Worm (Caenorhabditis elegans): ENCODE measurements around the gene Y47D3A.34.

Gene Y47D3A.34

ce11 chrIII:11234742-11235141 lies at the start of gene Y47D3A.34:
Gene Y47D3A.34, minus strand, starts transcription at chrIII:11234861.
- TF ChIP-seq unc-62 (GFP tag; optimal IDR thresholded peaks at IDR 0.05): no peak

DNA sequence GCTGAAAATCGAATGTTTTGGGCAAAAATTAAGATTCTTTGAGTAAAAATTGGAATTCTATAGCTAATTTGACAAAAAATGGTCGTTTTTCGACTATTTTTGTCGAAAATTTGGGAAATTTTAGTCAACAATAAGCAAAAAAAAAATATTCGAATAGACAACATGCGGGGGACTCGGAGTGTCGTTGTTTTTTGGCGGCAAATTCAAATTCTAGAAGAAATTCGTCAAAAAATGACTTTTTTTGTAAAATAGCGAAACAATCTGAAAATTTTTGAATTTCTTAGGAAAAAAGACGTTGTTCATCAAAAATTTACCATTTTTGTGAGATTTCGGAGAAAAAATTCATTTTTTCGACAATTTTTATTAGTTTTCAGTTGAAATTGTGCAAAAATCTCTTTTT lies 49.0 kb upstream of the Y47D3A.34 start:
- no peak for TF ChIP-seq unc-62 (GFP tag; optimal IDR thresholded peaks at IDR 0.05)

DNA sequence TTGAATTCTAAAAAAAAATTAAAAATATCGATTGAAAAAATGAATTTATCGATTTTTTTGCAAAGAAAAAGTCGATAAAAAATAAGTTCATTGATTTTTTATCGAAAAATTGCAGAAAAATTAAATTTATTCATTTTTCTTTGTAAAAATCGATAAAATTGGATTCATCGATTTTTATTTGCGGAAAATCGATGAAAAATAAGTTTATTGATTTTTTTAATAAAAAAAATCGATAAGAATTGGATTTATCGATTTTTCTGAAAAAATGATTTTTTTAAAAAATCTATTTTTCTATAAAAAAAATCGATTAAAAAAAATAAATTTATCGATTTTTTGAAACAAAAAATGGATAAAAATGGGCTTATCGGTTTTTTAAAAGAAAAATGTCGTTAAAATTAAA lies 45.3 kb upstream of the Y47D3A.34 start:
- no peak for TF ChIP-seq unc-62 (GFP tag; optimal IDR thresholded peaks at IDR 0.05)

- TF ChIP-seq unc-62 (GFP tag; optimal IDR thresholded peaks at IDR 0.05): no peak
Measured at ce11 chrIII:11278817-11279216, 44.2 kb upstream of the Y47D3A.34 start, which contains the start of gene Y47D3A.21. Gene Y47D3A.21, minus strand, starts transcription at chrIII:11278917.

DNA sequence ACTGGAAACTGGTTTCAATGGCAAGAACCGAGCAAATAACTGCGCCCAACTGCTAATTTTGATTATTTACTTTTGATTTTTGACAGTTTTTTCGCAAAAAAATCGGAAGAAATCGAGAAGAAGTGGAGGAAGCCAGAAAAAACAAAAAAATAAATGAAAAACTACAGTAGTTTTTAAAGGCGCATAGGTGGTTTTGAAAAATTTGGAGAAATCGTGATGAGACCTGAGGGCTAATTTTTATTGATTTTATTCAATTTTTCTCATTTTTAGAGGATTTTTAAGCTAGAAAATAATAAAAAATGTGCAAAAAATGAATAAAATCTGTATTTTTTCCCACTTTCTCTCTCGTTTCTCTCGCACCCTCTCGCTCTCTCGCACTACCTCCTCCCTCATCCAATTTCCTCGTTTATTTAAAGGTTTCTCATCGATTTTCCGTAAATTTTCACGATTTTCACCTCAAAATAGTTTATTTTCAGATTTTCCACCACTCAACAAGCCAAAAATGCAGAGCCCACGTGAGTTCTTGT lies 40.0 kb upstream of the Y47D3A.34 start, which contains the start of gene Y47D3A.20:
Y47D3A.20 (plus strand) TSS at position 477 of the 527 bp plus-strand sequence.
- TF ChIP-seq unc-62 (GFP tag; optimal IDR thresholded peaks at IDR 0.05): no peak

- TF ChIP-seq unc-62 (GFP tag; optimal IDR thresholded peaks at IDR 0.05): no peak
Measured at ce11 chrIII:11270795-11271194, 36.1 kb upstream of the Y47D3A.34 start, which contains the start of gene obr-1. Gene obr-1, minus strand, starts transcription at chrIII:11270895.

ce11 chrIII:11269206-11269605 lies 34.5 kb upstream of the Y47D3A.34 start:
- TF ChIP-seq unc-62 (GFP tag; optimal IDR thresholded peaks at IDR 0.05): no peak

- no peak for TF ChIP-seq unc-62 (GFP tag; optimal IDR thresholded peaks at IDR 0.05)
Measured at ce11 chrIII:11268532-11268931, 33.9 kb upstream of the Y47D3A.34 start.

DNA sequence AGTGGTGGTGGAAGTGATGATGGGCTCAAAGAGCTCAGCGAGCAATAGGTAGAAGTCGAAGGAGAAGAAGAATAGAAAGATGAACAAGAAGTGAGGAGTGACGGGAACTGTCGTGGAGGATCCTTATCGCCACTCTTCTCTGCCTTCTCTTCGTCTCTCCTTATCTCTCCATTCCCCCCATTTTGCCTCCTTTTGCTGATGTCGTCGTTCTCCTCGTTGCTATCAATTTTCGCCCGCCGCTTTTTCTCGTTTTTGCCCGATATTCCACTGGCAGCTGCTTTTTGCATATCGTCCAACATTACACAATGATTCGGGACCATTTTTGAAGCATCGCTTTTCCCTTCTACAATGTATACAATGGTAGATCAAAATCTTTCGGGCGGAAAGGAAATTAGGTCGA lies 32.7 kb upstream of the Y47D3A.34 start:
- TF ChIP-seq unc-62 (GFP tag; optimal IDR thresholded peaks at IDR 0.05): no peak

ce11 chrIII:11262089-11262488 lies 27.4 kb upstream of the Y47D3A.34 start:
- TF ChIP-seq unc-62 (GFP tag; optimal IDR thresholded peaks at IDR 0.05): no peak

DNA sequence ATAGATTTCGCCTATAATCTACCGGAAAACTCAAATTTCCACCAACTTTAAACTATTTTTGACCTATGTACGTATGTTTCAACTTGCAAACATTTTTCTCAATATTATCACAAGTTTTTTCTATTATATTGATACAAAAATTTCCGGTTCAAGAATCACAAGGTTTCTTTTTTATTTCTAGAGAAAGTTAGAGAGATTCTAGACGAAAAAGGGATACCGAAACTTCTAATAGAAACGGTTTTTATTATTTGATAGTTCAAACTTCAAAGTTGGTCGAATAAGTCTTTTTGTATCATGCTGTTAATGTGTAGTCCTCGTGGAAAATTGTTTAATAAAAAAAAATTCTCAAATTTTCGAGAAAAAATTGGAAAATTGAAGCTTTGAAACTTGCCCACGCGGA lies 20.4 kb upstream of the Y47D3A.34 start:
- no peak for TF ChIP-seq unc-62 (GFP tag; optimal IDR thresholded peaks at IDR 0.05)

DNA sequence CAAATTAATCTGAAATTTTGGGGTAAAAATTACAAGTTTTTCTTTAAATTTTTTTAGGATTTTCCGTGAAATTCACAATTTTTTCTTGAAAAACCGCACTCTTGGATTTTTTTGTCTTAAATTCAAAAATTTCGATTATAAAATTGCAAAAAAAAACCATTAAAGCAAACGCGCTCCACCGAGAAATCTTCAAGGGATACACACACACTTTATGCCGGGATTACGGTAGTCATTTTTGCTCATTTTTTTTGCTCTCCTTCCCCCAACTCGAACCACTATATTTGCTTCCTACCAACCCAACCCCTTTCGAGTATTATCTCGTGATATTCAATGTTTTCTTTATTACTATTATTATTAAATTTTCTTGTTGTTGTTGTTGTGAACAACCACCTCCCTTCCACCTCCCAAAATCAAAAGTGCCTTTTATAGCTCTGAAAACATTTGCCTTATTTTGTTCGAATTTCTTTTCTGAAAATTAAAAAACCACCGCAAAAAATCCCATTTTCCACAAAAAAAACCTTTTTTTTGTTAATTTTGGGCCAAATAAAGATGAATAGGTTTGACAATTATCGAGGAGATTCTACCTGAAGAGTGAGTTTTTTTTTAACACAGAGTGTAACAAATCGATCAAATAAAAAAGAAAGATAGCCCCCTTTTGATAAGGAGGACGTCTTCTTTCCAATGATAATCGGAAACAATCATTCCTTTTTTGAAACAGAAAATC lies 17.2 kb upstream of the Y47D3A.34 start, which contains the start of gene Y47D3A.32:
Y47D3A.32 (plus strand) TSS at position 674 of the 724 bp plus-strand sequence.
- no peak for TF ChIP-seq unc-62 (GFP tag; optimal IDR thresholded peaks at IDR 0.05)

- no peak for TF ChIP-seq unc-62 (GFP tag; optimal IDR thresholded peaks at IDR 0.05)
Measured at ce11 chrIII:11248897-11249296, 14.2 kb upstream of the Y47D3A.34 start.

DNA sequence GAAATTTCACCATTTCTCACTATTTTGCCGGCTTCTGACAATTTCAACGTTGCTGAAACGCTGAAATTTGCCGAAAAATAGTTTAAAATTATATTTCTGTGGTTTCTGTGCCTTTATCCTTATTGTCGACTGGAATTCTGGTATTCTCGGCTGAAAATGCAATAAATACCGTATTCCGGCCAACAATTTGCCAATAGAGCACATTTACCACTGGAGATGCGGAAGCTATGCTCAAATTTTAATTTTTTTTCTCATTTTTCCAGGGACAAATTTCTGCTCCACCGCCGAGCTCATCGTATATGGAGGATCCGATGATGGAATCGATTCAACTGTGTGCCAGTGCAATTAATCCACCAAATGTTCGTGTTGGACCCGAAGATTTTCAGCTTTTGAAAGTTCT lies 11.9 kb upstream of the Y47D3A.34 start:
- TF ChIP-seq unc-62 (GFP tag; optimal IDR thresholded peaks at IDR 0.05): no peak

DNA sequence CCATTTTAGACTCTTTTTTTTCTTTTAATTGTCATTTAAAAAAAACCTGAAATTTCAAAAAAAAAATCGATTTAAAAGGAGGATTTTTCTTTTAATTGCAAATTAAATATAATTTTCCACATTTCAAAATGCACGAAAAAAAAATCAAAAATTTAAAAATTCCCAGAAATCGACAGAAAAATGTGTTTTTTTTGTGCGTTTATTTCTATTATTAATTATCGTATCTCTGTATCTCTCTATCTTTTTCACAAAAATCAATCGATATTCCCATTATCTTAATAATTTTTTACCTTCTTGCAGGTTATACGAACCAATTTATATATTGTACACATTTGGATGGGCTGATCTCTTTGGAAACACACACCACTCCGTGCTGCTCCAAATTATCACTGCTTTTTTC lies 10.2 kb upstream of the Y47D3A.34 start, which contains the start of gene rsks-1:
rsks-1 (plus strand) TSS at position 301 of the 400 bp plus-strand sequence.
- TF ChIP-seq unc-62 (GFP tag; optimal IDR thresholded peaks at IDR 0.05): no peak

ce11 chrIII:11244338-11244737 lies 9.7 kb upstream of the Y47D3A.34 start:
- no peak for TF ChIP-seq unc-62 (GFP tag; optimal IDR thresholded peaks at IDR 0.05)

DNA sequence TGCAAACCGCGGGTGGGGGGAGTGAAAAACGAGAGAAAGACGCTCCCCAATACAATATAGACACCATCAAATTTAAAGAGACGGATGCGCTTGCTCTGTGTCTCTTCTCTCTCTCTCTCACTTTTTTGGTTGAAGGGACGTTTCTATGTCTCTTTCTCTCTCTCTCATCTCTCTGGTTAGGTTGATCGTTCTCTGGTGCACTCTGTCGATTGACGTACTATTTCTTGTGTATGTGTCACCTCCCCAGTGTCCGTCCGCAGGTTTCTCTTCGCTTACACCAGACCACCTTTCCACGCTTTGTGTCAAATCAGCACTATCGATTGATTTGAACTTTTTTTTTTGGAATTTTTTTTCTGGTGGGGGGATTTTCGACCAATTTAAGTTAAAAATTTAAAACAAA lies 8.8 kb upstream of the Y47D3A.34 start:
- no peak for TF ChIP-seq unc-62 (GFP tag; optimal IDR thresholded peaks at IDR 0.05)
